Worm (Caenorhabditis elegans) whole organism, L1 larva: Measurements from ENCODE around the gene ugt-2.

Experiments
- C16A3.4 ChIP-seq: fragments of 150-350 bp; optimal IDR thresholded peaks from 2 replicates; lab custom pipeline; 2014; ENCODE audit warnings: missing biosample characterization, missing genetic modification characterization
- F16B12.6 ChIP-seq: fragments of 150-350 bp; optimal IDR thresholded peaks from 2 replicates; lab custom pipeline; 2014; ENCODE audit warnings: missing biosample characterization, missing genetic modification characterization
- aha-1 ChIP-seq: fragments of 150-350 bp; optimal IDR thresholded peaks from 2 replicates; lab custom pipeline; 2014; ENCODE audit warnings: missing biosample characterization, missing genetic modification characterization
- aly-2 ChIP-seq: fragments of 150-350 bp; optimal IDR thresholded peaks from 2 replicates; lab custom pipeline; 2014; ENCODE audit warnings: missing biosample characterization, missing genetic modification characterization
- blmp-1 ChIP-seq: fragments of 150-350 bp; optimal IDR thresholded peaks from 2 replicates; lab custom pipeline; 2014; ENCODE audit warnings: missing biosample characterization, missing genetic modification characterization
- ceh-63 ChIP-seq: fragments of 200-800 bp; sonication (Bioruptor generic); optimal IDR thresholded peaks from 2 replicates; lab custom pipeline; 2018; ENCODE audit warnings: mild to moderate bottlenecking, missing genetic modification characterization, missing compliant biosample characterization
- ceh-8 ChIP-seq: fragments of 200-800 bp; sonication (Bioruptor generic); optimal IDR thresholded peaks from 2 replicates; lab custom pipeline; 2018; ENCODE audit warnings: mild to moderate bottlenecking, missing genetic modification characterization, moderate library complexity, missing compliant biosample characterization
- ceh-82 ChIP-seq, 3 experiments: fragments of 150-350 bp in 1 of 3; sonication (generic microtip) in 2 of 3; optimal IDR thresholded peaks; 2 replicates each; lab custom pipeline; 2014 to 2017; ENCODE audit warnings: missing biosample characterization in 3 of 3, missing genetic modification characterization in 3 of 3
- ceh-90 ChIP-seq: sonication (generic microtip); optimal IDR thresholded peaks from 2 replicates; lab custom pipeline; 2016; ENCODE audit warnings: missing genetic modification characterization, missing compliant biosample characterization
- ces-1 ChIP-seq: fragments of 150-350 bp; optimal IDR thresholded peaks from 2 replicates; lab custom pipeline; 2014; ENCODE audit warnings: missing biosample characterization, missing genetic modification reagents, missing genetic modification characterization
- dpl-1 ChIP-seq, 3 experiments: fragments of 150-350 bp in 2 of 3; sonication (generic microtip) in 1 of 3; optimal IDR thresholded peaks; 2 replicates each; lab custom pipeline; 2014 to 2017; ENCODE audit warnings: missing biosample characterization in 3 of 3, missing genetic modification characterization in 3 of 3, missing genetic modification reagents in 3 of 3
- dsc-1 ChIP-seq: sonication (generic microtip); optimal IDR thresholded peaks from 2 replicates; lab custom pipeline; 2016; ENCODE audit warnings: mild to moderate bottlenecking, missing genetic modification characterization, missing compliant biosample characterization
- egl-13 ChIP-seq: sonication (generic microtip); optimal IDR thresholded peaks from 2 replicates; lab custom pipeline; 2016; ENCODE audit warnings: missing genotype, missing genetic modification reagents, missing genetic modification characterization, missing compliant biosample characterization
- elt-2 ChIP-seq: sonication (generic microtip); optimal IDR thresholded peaks from 2 replicates; lab custom pipeline; 2016; ENCODE audit warnings: missing genetic modification characterization, mild to moderate bottlenecking, inconsistent platforms, missing compliant biosample characterization, missing genetic modification reagents
- ets-5 ChIP-seq: fragments of 200-800 bp; sonication (Bioruptor generic); IDR thresholded peaks from 2 replicates; pipeline ENCODE4 v1.3.6; 2022; ENCODE audit warnings: missing genetic modification characterization, missing compliant biosample characterization
- fkh-10 ChIP-seq: sonication (generic microtip); optimal IDR thresholded peaks from 2 replicates; lab custom pipeline; 2017; ENCODE audit warnings: missing biosample characterization, missing genetic modification reagents, missing genetic modification characterization
- fkh-4 ChIP-seq: sonication (generic microtip); optimal IDR thresholded peaks from 2 replicates; lab custom pipeline; 2016; ENCODE audit warnings: missing compliant biosample characterization, missing genetic modification characterization, borderline replicate concordance
- fkh-8 ChIP-seq: sonication (generic microtip); optimal IDR thresholded peaks from 2 replicates; lab custom pipeline; 2016; ENCODE audit warnings: mild to moderate bottlenecking, missing genetic modification characterization, missing compliant biosample characterization
- fos-1 ChIP-seq: fragments of 150-350 bp; optimal IDR thresholded peaks from 2 replicates; lab custom pipeline; 2014; ENCODE audit warnings: missing biosample characterization, missing genetic modification characterization
- grh-1 ChIP-seq: fragments of 200-800 bp; sonication (Bioruptor generic); IDR thresholded peaks from 2 replicates; pipeline ENCODE4 v1.3.6; 2022; ENCODE audit warnings: missing genetic modification reagents, missing genetic modification characterization, missing compliant biosample characterization
- hpl-2 ChIP-seq: fragments of 150-350 bp; optimal IDR thresholded peaks from 2 replicates; lab custom pipeline; 2014; ENCODE audit warnings: missing biosample characterization, missing genetic modification reagents, missing genetic modification characterization
- irx-1 ChIP-seq: sonication (generic microtip); optimal IDR thresholded peaks from 2 replicates; lab custom pipeline; 2016; ENCODE audit warnings: missing genetic modification characterization, missing compliant biosample characterization
- lin-13 ChIP-seq: fragments of 150-350 bp; optimal IDR thresholded peaks from 2 replicates; lab custom pipeline; 2014; ENCODE audit warnings: missing biosample characterization, missing genetic modification reagents, missing genetic modification characterization
- lin-35 ChIP-seq, 2 experiments: fragments of 150-350 bp; optimal IDR thresholded peaks; 2 replicates each; lab custom pipeline; 2014; ENCODE audit warnings: missing biosample characterization in 2 of 2, missing genetic modification characterization in 2 of 2, missing genetic modification reagents in 2 of 2
- lsy-2 ChIP-seq, 2 experiments: fragments of 150-350 bp; optimal IDR thresholded peaks; 2 replicates each; lab custom pipeline; 2014; ENCODE audit warnings: missing biosample characterization in 2 of 2, missing genetic modification characterization in 2 of 2
- mab-9 ChIP-seq: fragments of 200-800 bp; sonication (Bioruptor generic); IDR thresholded peaks from 2 replicates; pipeline ENCODE4 v1.3.6; 2022; ENCODE audit warnings: missing genetic modification reagents, missing genetic modification characterization, missing compliant biosample characterization
- mef-2 ChIP-seq: fragments of 150-350 bp; optimal IDR thresholded peaks from 2 replicates; lab custom pipeline; 2014; ENCODE audit warnings: missing biosample characterization, missing genetic modification characterization
- mep-1 ChIP-seq: fragments of 150-350 bp; optimal IDR thresholded peaks from 2 replicates; lab custom pipeline; 2014; ENCODE audit warnings: missing biosample characterization, missing genetic modification characterization
- nhr-11 ChIP-seq: fragments of 150-350 bp; optimal IDR thresholded peaks from 2 replicates; lab custom pipeline; 2014; ENCODE audit warnings: missing biosample characterization, missing genetic modification characterization
- nhr-12 ChIP-seq: sonication (generic microtip); optimal IDR thresholded peaks from 2 replicates; lab custom pipeline; 2017; ENCODE audit warnings: missing biosample characterization, missing genetic modification characterization
- nhr-19 ChIP-seq: fragments of 200-800 bp; sonication (Bioruptor generic); conservative IDR thresholded peaks from 2 replicates; pipeline ENCODE4 v1.3.6; 2022; ENCODE audit warnings: missing genetic modification characterization, missing compliant biosample characterization
- nhr-20 ChIP-seq: sonication (generic microtip); optimal IDR thresholded peaks from 2 replicates; lab custom pipeline; 2016; ENCODE audit warnings: mild to moderate bottlenecking, missing genetic modification characterization, missing compliant biosample characterization
- nhr-237 ChIP-seq: fragments of 150-350 bp; optimal IDR thresholded peaks from 2 replicates; lab custom pipeline; 2014; ENCODE audit warnings: missing biosample characterization, missing genetic modification characterization
- nhr-47 ChIP-seq: sonication (generic microtip); optimal IDR thresholded peaks from 2 replicates; lab custom pipeline; 2016; ENCODE audit warnings: mild to moderate bottlenecking, missing genetic modification characterization, moderate library complexity, missing compliant biosample characterization
- nhr-76 ChIP-seq: sonication (generic microtip); optimal IDR thresholded peaks from 2 replicates; lab custom pipeline; 2017; ENCODE audit warnings: missing biosample characterization, missing genetic modification characterization
- nhr-77 ChIP-seq: fragments of 150-350 bp; optimal IDR thresholded peaks from 2 replicates; lab custom pipeline; 2014; ENCODE audit warnings: missing biosample characterization, missing genetic modification characterization
- pax-3 ChIP-seq: fragments of 200-800 bp; sonication (Bioruptor generic); optimal IDR thresholded peaks from 2 replicates; lab custom pipeline; 2018; ENCODE audit warnings: mild to moderate bottlenecking, missing genetic modification characterization, moderate library complexity, missing compliant biosample characterization
- pqm-1 ChIP-seq: sonication (generic microtip); optimal IDR thresholded peaks from 3 replicates; lab custom pipeline; 2017; ENCODE audit warnings: missing biosample characterization, missing genetic modification characterization
- snpc-4 ChIP-seq: fragments of 150-350 bp; optimal IDR thresholded peaks from 2 replicates; lab custom pipeline; 2014; ENCODE audit warnings: missing biosample characterization, missing genetic modification characterization
- sox-4 ChIP-seq: sonication (generic microtip); optimal IDR thresholded peaks from 2 replicates; lab custom pipeline; 2016; ENCODE audit warnings: missing genetic modification characterization, missing compliant biosample characterization
- sptf-1 ChIP-seq: fragments of 150-350 bp; optimal IDR thresholded peaks from 2 replicates; lab custom pipeline; 2014; ENCODE audit warnings: missing biosample characterization, missing genetic modification characterization
- sup-37 ChIP-seq: fragments of 200-800 bp; sonication (Bioruptor generic); optimal IDR thresholded peaks from 2 replicates; lab custom pipeline; 2018; ENCODE audit warnings: mild to moderate bottlenecking, missing genetic modification characterization, missing compliant biosample characterization
- swsn-7 ChIP-seq: sonication (generic microtip); optimal IDR thresholded peaks from 2 replicates; lab custom pipeline; 2016; ENCODE audit warnings: missing genetic modification characterization, missing compliant biosample characterization
- tbx-2 ChIP-seq: sonication (generic microtip); optimal IDR thresholded peaks from 2 replicates; lab custom pipeline; 2016; ENCODE audit warnings: missing genetic modification characterization, missing compliant biosample characterization
- tlp-1 ChIP-seq: fragments of 150-350 bp; optimal IDR thresholded peaks from 2 replicates; lab custom pipeline; 2014; ENCODE audit warnings: missing biosample characterization, missing genetic modification characterization
- unc-130 ChIP-seq: fragments of 150-350 bp; optimal IDR thresholded peaks from 2 replicates; lab custom pipeline; 2017; ENCODE audit warnings: missing biosample characterization, missing genetic modification characterization, inconsistent platforms
- unc-86 ChIP-seq: sonication (generic microtip); optimal IDR thresholded peaks from 2 replicates; lab custom pipeline; 2016; ENCODE audit warnings: missing genetic modification characterization, missing compliant biosample characterization
- unc-98 ChIP-seq: fragments of 200-800 bp; sonication (Bioruptor generic); IDR thresholded peaks from 2 replicates; pipeline ENCODE4 v1.3.6; 2022; ENCODE audit warnings: missing genetic modification characterization, missing compliant biosample characterization
- vab-15 ChIP-seq: sonication (generic microtip); optimal IDR thresholded peaks from 2 replicates; lab custom pipeline; 2017; ENCODE audit warnings: missing genotype, mild to moderate bottlenecking, missing genetic modification characterization, missing compliant biosample characterization
- xbp-1 ChIP-seq: sonication (generic microtip); optimal IDR thresholded peaks from 2 replicates; lab custom pipeline; 2016; ENCODE audit warnings: missing genetic modification characterization, missing compliant biosample characterization
- zag-1 ChIP-seq: fragments of 150-350 bp; optimal IDR thresholded peaks from 2 replicates; lab custom pipeline; 2014; ENCODE audit warnings: missing biosample characterization, missing genetic modification characterization
- zip-4 ChIP-seq: fragments of 200-800 bp; sonication (Bioruptor generic); optimal IDR thresholded peaks from 2 replicates; lab custom pipeline; 2018; ENCODE audit warnings: mild to moderate bottlenecking, missing genetic modification characterization, moderate library complexity, missing compliant biosample characterization
- ztf-11 ChIP-seq, 2 experiments: sonication (generic microtip); optimal IDR thresholded peaks; 2 replicates each; lab custom pipeline; 2016 to 2017; ENCODE audit warnings: missing genetic modification characterization in 2 of 2, missing biosample characterization in 1 of 2, missing compliant biosample characterization in 1 of 2
- ztf-4 ChIP-seq: fragments of 150-350 bp; optimal IDR thresholded peaks from 2 replicates; lab custom pipeline; 2014; ENCODE audit warnings: missing biosample characterization, missing genetic modification characterization

Gene ugt-2

ce11 chrV:10355773-10356335, 42.7 kb upstream of the ugt-2 start, which contains the start of gene sluh-7 (continued):
- TF ChIP-seq egl-13 (tag; lab: Kevin White, UChicago) (peak; percentile 91), nhr-12 (tag; lab: Kevin White, UChicago) (no peak), ceh-82 (tag; optimal IDR thresholded peaks at IDR 0.05; lab: Kevin White, UChicago) (peak; percentile 69 to 78 (median 74)), aha-1 (no peak), tbx-2 (tag; lab: Kevin White, UChicago) (peak; percentile 91), nhr-19 (peak; percentile 87), dpl-1 (GFP tag; optimal IDR thresholded peaks at IDR 0.05; lab: Kevin White, UChicago) (peak; percentile 91 to 96 (median 94)), nhr-77 (peak; percentile 38), mef-2 (tag; lab: Kevin White, UChicago) (peak; percentile 12), blmp-1 (tag; lab: Kevin White, UChicago) (peak; percentile 77), ceh-8 (no peak), nhr-11 (peak; percentile 28), ztf-11 (tag; optimal IDR thresholded peaks at IDR 0.05; lab: Kevin White, UChicago) (peak in 1 of 2 experiments; percentile 96), pax-3 (tag; lab: Kevin White, UChicago) (peak; percentile 84), pqm-1 (no peak), aly-2 (tag; lab: Kevin White, UChicago) (peak; percentile 24), zip-4 (GFP tag; lab: Kevin White, UChicago) (peak; percentile 20), unc-130 (tag; lab: Kevin White, UChicago) (peak; percentile 71), sup-37 (GFP tag; lab: Kevin White, UChicago) (peak; percentile 63), swsn-7 (tag; lab: Kevin White, UChicago) (peak; percentile 84), ceh-63 (no peak), C16A3.4 (peak; percentile 62), vab-15 (tag; lab: Kevin White, UChicago) (peak; percentile 60), elt-2 (tag; lab: Kevin White, UChicago) (peak; percentile 65), hpl-2 (GFP tag; lab: Kevin White, UChicago) (no peak), mab-9 (GFP tag; lab: Robert Waterston, UW) (peak; percentile 76), fkh-8 (tag; lab: Kevin White, UChicago) (peak; percentile 78), F16B12.6 (tag; lab: Kevin White, UChicago) (peak; percentile 6), nhr-237 (tag; lab: Kevin White, UChicago) (peak; percentile 41), lsy-2 (tag; optimal IDR thresholded peaks at IDR 0.05; lab: Kevin White, UChicago) (peak; percentile 82 to 84), lin-35 (GFP tag; optimal IDR thresholded peaks at IDR 0.05; lab: Kevin White, UChicago) (peak; percentile 94 to 97), sox-4 (tag; lab: Kevin White, UChicago) (peak; percentile 90), nhr-47 (tag; lab: Kevin White, UChicago) (peak; percentile 93), fkh-4 (tag; lab: Kevin White, UChicago) (peak; percentile 95), nhr-20 (peak; percentile 88), grh-1 (GFP tag; lab: Robert Waterston, UW) (peak; percentile 67), sptf-1 (no peak), fkh-10 (GFP tag; lab: Kevin White, UChicago) (no peak), snpc-4 (tag; lab: Kevin White, UChicago) (peak; percentile 26), ceh-90 (tag; lab: Kevin White, UChicago) (peak; percentile 96), zag-1 (tag; lab: Kevin White, UChicago) (no peak), lin-13 (peak; percentile 72), ztf-4 (tag; lab: Kevin White, UChicago) (no peak), ces-1 (GFP tag; lab: Kevin White, UChicago) (no peak), fos-1 (tag; lab: Kevin White, UChicago) (peak; percentile 44), tlp-1 (tag; lab: Kevin White, UChicago) (no peak), nhr-76 (tag; lab: Kevin White, UChicago) (no peak), unc-86 (tag; lab: Kevin White, UChicago) (peak; percentile 82), irx-1 (tag; lab: Kevin White, UChicago) (peak; percentile 95), unc-98 (peak; percentile 85), dsc-1 (tag; lab: Kevin White, UChicago) (peak; percentile 91), ets-5 (no peak), xbp-1 (tag; lab: Kevin White, UChicago) (peak; percentile 89), mep-1 (tag; lab: Kevin White, UChicago) (peak; percentile 93)
